Fruit fly (Drosophila melanogaster): ENCODE measurements around the gene CG6908.

Gene CG6908

DNA sequence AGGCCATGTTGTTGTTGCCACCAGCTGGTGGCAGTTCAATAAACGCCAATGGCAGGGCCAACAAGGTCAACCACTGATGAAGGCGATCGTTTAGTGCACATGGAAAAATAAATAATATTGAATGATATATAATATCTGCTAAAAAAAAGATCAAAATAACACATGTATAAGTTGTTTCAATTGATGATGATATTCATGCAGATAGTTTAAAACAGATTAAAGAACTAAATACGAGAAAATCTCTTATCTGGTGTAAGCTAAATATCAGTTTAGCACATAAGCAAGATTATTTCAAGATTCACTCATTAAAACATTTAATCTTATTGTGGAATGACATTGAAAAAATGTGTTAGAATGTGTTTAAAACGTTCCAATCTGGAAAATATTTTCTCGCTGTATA, 26.4 kb downstream of the CG6908 start (continued):
- TF ChIP-seq CG31388 (GFP tag; optimal IDR thresholded peaks at IDR 0.05), result no peak
- TF ChIP-seq CG14860 (GFP tag; IDR thresholded peaks at IDR 0.05; ENCODE audit: partially characterized antibody), result no peak
- no peak for TF ChIP-seq lbe (GFP tag; optimal IDR thresholded peaks at IDR 0.05)
- TF ChIP-seq ranshi (GFP tag; IDR thresholded peaks at IDR 0.05), result no peak
- TF ChIP-seq lola (GFP tag; optimal IDR thresholded peaks at IDR 0.05), result peak in 1 of 3 experiments; percentile 7
- TF ChIP-seq unpg (GFP tag; optimal IDR thresholded peaks at IDR 0.05), result peak; percentile 57
- peak; percentile 25 for TF ChIP-seq CG14710 (tag; optimal IDR thresholded peaks at IDR 0.05)
- TF ChIP-seq dmrt11E (tag; optimal IDR thresholded peaks at IDR 0.05), result no peak
- no peak for TF ChIP-seq E2f2 (GFP tag; IDR thresholded peaks at IDR 0.05)
- no peak for TF ChIP-seq so (GFP tag; IDR thresholded peaks at IDR 0.05)
- TF ChIP-seq Hey (tag; optimal IDR thresholded peaks at IDR 0.05), result no peak
- TF ChIP-seq Neu2 (GFP tag; optimal IDR thresholded peaks at IDR 0.05; ENCODE audit: borderline replicate concordance), result no peak
- TF ChIP-seq Trl (optimal IDR thresholded peaks at IDR 0.05), result no peak
- no peak for TF ChIP-seq Trl (GFP tag; optimal IDR thresholded peaks at IDR 0.05)
- no peak for TF ChIP-seq CG6683 (GFP tag; optimal IDR thresholded peaks at IDR 0.05)
- TF ChIP-seq CG15514 (GFP tag; optimal IDR thresholded peaks at IDR 0.05), result no peak
- TF ChIP-seq ap (GFP tag; IDR thresholded peaks at IDR 0.05), result no peak
- peak; percentile 49 for TF ChIP-seq Abd-B (GFP tag; optimal IDR thresholded peaks at IDR 0.05)
- TF ChIP-seq Awh (GFP tag; IDR thresholded peaks at IDR 0.05), result no peak
- TF ChIP-seq Elba2 (GFP tag; optimal IDR thresholded peaks at IDR 0.05), result no peak
- no peak for TF ChIP-seq ase (GFP tag; IDR thresholded peaks at IDR 0.05)
- no peak for TF ChIP-seq CG2129 (GFP tag; IDR thresholded peaks at IDR 0.05; ENCODE audit: partially characterized antibody)
- TF ChIP-seq Antp (GFP tag; optimal IDR thresholded peaks at IDR 0.05), result no peak
- no peak for TF ChIP-seq CG4707 (GFP tag; optimal IDR thresholded peaks at IDR 0.05)
- TF ChIP-seq CG9609 (GFP tag; optimal IDR thresholded peaks at IDR 0.05), result no peak
- peak; percentile 65 for TF ChIP-seq CG13424 (tag; optimal IDR thresholded peaks at IDR 0.05)
- no peak for TF ChIP-seq CG16779 (GFP tag; IDR thresholded peaks at IDR 0.05)
- TF ChIP-seq CG1792 (GFP tag; optimal IDR thresholded peaks at IDR 0.05), result no peak
- TF ChIP-seq mirr (GFP tag; optimal IDR thresholded peaks at IDR 0.05), result no peak
- peak; percentile 31 for TF ChIP-seq cwo (GFP tag; optimal IDR thresholded peaks at IDR 0.05)
- TF ChIP-seq sd (tag; optimal IDR thresholded peaks at IDR 0.05), result peak; percentile 66
- TF ChIP-seq Aef1 (GFP tag; IDR thresholded peaks at IDR 0.05), result no peak
- TF ChIP-seq CG12155 (GFP tag; optimal IDR thresholded peaks at IDR 0.05), result no peak
- TF ChIP-seq ftz-f1 (GFP tag; optimal IDR thresholded peaks at IDR 0.05), result peak; percentile 63
- no peak for TF ChIP-seq pita (GFP tag; optimal IDR thresholded peaks at IDR 0.05)
- TF ChIP-seq wor (GFP tag; IDR thresholded peaks at IDR 0.05), result no peak
- TF ChIP-seq Hr3 (GFP tag; optimal IDR thresholded peaks at IDR 0.05), result peak; percentile 20
- no peak for TF ChIP-seq Hr39 (optimal IDR thresholded peaks at IDR 0.05)
- no peak for TF ChIP-seq CG43689 (GFP tag; IDR thresholded peaks at IDR 0.05)
- no peak for TF ChIP-seq NK7.1 (GFP tag; optimal IDR thresholded peaks at IDR 0.05)
- TF ChIP-seq CG34422 (GFP tag; IDR thresholded peaks at IDR 0.05), result 0 out of 3 replicates have a peak, but pooled peaks have one; percentile 34
- TF ChIP-seq Dip2 (GFP tag; IDR thresholded peaks at IDR 0.05), result no peak
- TF ChIP-seq Mrtf (GFP tag; IDR thresholded peaks at IDR 0.05), result 0 out of 3 replicates have a peak, but pooled peaks have one; percentile 22
- peak; percentile 52 for TF ChIP-seq lmd (GFP tag; IDR thresholded peaks at IDR 0.05)
- peak; percentile 12 for TF ChIP-seq CG12071 (GFP tag; optimal IDR thresholded peaks at IDR 0.05)
- no peak for TF ChIP-seq CG8089 (GFP tag; optimal IDR thresholded peaks at IDR 0.05)
- peak; percentile 65 for TF ChIP-seq CG7839 (tag; optimal IDR thresholded peaks at IDR 0.05)
- TF ChIP-seq abd-A (tag; optimal IDR thresholded peaks at IDR 0.05), result peak; percentile 1
- TF ChIP-seq Hr78 (GFP tag; optimal IDR thresholded peaks at IDR 0.05), result peak in 1 of 2 experiments; percentile 64
- TF ChIP-seq CG10147 (GFP tag; optimal IDR thresholded peaks at IDR 0.05), result no peak
- TF ChIP-seq CG15073 (GFP tag; optimal IDR thresholded peaks at IDR 0.05), result no peak
